Fruit fly (Drosophila melanogaster) whole organism, embryonic: ENCODE results near the gene alphaTub84D.

Experiments used
- Abd-B ChIP-seq: fragments of 200-800 bp; sonication (Bioruptor generic); optimal IDR thresholded peaks from 2 replicates; lab custom pipeline; 2018; ENCODE audit warnings: missing biosample characterization, mild to moderate bottlenecking, missing genetic modification characterization, moderate library complexity
- CG10366 ChIP-seq: fragments of 200-800 bp; sonication (Bioruptor generic); IDR thresholded peaks from 2 replicates; pipeline ENCODE4 v1.3.6; 2022; ENCODE audit warnings: missing biosample characterization, missing genetic modification characterization
- CG10431 ChIP-seq: fragments of 200-800 bp; sonication (Bioruptor generic); optimal IDR thresholded peaks from 3 replicates; lab custom pipeline; 2018; ENCODE audit warnings: missing biosample characterization, mild to moderate bottlenecking, missing genetic modification characterization
- CG10565 ChIP-seq: fragments of 200-800 bp; sonication (Bioruptor generic); optimal IDR thresholded peaks from 3 replicates; lab custom pipeline; 2016; ENCODE audit warnings: missing biosample characterization, mild to moderate bottlenecking, missing genetic modification characterization
- CG1233 ChIP-seq: fragments of 200-800 bp; sonication (Bioruptor generic); optimal IDR thresholded peaks from 4 replicates; lab custom pipeline; 2018; ENCODE audit warnings: missing biosample characterization, mild to moderate bottlenecking, missing genetic modification characterization
- CG12391 ChIP-seq: fragments of 200-800 bp; sonication (Bioruptor generic); optimal IDR thresholded peaks from 3 replicates; lab custom pipeline; 2018; ENCODE audit warnings: missing biosample characterization, mild to moderate bottlenecking, missing genetic modification characterization, moderate library complexity
- CG13775 ChIP-seq: fragments of 200-800 bp; sonication (Bioruptor generic); optimal IDR thresholded peaks from 3 replicates; lab custom pipeline; 2017; ENCODE audit warnings: missing biosample characterization, mild to moderate bottlenecking, missing genetic modification characterization
- CG15011 ChIP-seq: fragments of 200-800 bp; sonication (Bioruptor generic); optimal IDR thresholded peaks from 3 replicates; lab custom pipeline; 2018; ENCODE audit warnings: missing biosample characterization, mild to moderate bottlenecking, missing genetic modification characterization
- CG15696 ChIP-seq: fragments of 200-800 bp; sonication (Bioruptor generic); optimal IDR thresholded peaks from 2 replicates; lab custom pipeline; 2019; ENCODE audit warnings: missing biosample characterization, mild to moderate bottlenecking, missing genetic modification characterization, moderate library complexity
- CG17186 ChIP-seq: fragments of 200-800 bp; sonication (Bioruptor generic); optimal IDR thresholded peaks from 3 replicates; lab custom pipeline; 2017; ENCODE audit warnings: missing biosample characterization, missing genetic modification reagents, missing genetic modification characterization
- CG17328 ChIP-seq: fragments of 200-800 bp; sonication (Bioruptor generic); IDR thresholded peaks from 2 replicates; pipeline ENCODE4 v1.3.6; 2022; ENCODE audit warnings: missing biosample characterization, missing genetic modification characterization
- CG17361 ChIP-seq: fragments of 200-800 bp; sonication (Bioruptor generic); IDR thresholded peaks from 3 replicates; pipeline ENCODE4 v1.3.6; 2022; ENCODE audit warnings: missing biosample characterization, missing genetic modification characterization
- CG18262 ChIP-seq: fragments of 200-800 bp; optimal IDR thresholded peaks from 3 replicates; lab custom pipeline; 2019; ENCODE audit warnings: missing biosample characterization, mild to moderate bottlenecking, missing genetic modification characterization, moderate library complexity
- CG18599 ChIP-seq: fragments of 200-800 bp; sonication (Bioruptor generic); optimal IDR thresholded peaks from 3 replicates; lab custom pipeline; 2017; ENCODE audit warnings: missing biosample characterization, missing genetic modification characterization, mild to moderate bottlenecking, moderate library complexity, missing genetic modification reagents
- CG18619 ChIP-seq: fragments of 200-800 bp; sonication (Bioruptor generic); optimal IDR thresholded peaks from 3 replicates; lab custom pipeline; 2017; ENCODE audit warnings: missing biosample characterization, mild to moderate bottlenecking, missing genetic modification characterization
- CG18764 ChIP-seq: fragments of 200-800 bp; sonication (Bioruptor generic); optimal IDR thresholded peaks from 3 replicates; lab custom pipeline; 2016; ENCODE audit warnings: missing biosample characterization, missing genetic modification characterization
- CG30403 ChIP-seq: fragments of 200-800 bp; sonication (Bioruptor generic); optimal IDR thresholded peaks from 3 replicates; lab custom pipeline; 2016; ENCODE audit warnings: missing biosample characterization, missing genetic modification characterization
- CG34376 ChIP-seq: fragments of 200-800 bp; sonication (Bioruptor generic); optimal IDR thresholded peaks from 2 replicates; lab custom pipeline; 2018; ENCODE audit warnings: missing biosample characterization, mild to moderate bottlenecking, missing genetic modification characterization
- CG4360 ChIP-seq: fragments of 200-800 bp; sonication (Bioruptor generic); IDR thresholded peaks from 2 replicates; pipeline ENCODE4 v1.3.6; 2022; ENCODE audit warnings: missing biosample characterization, missing genetic modification characterization
- CG4404 ChIP-seq: fragments of 200-800 bp; sonication (Bioruptor generic); IDR thresholded peaks from 2 replicates; pipeline ENCODE4 v1.3.6; 2022; ENCODE audit warnings: missing biosample characterization, missing genetic modification characterization
- CG4424 ChIP-seq: fragments of 200-800 bp; sonication (Bioruptor generic); optimal IDR thresholded peaks from 3 replicates; lab custom pipeline; 2016; ENCODE audit warnings: missing biosample characterization, missing genetic modification characterization
- CG4820 ChIP-seq: fragments of 200-800 bp; sonication (Bioruptor generic); optimal IDR thresholded peaks from 3 replicates; lab custom pipeline; 2016; ENCODE audit warnings: missing biosample characterization, missing genetic modification characterization
- CG5180 ChIP-seq: fragments of 200-800 bp; sonication (Bioruptor generic); optimal IDR thresholded peaks from 3 replicates; lab custom pipeline; 2017; ENCODE audit warnings: missing biosample characterization, missing genetic modification characterization, mild to moderate bottlenecking, moderate library complexity, missing genetic modification reagents
- CG6654 ChIP-seq: fragments of 200-800 bp; sonication (Bioruptor generic); optimal IDR thresholded peaks from 2 replicates; lab custom pipeline; 2017; ENCODE audit warnings: missing biosample characterization, mild to moderate bottlenecking, missing genetic modification characterization
- CG7987 ChIP-seq: fragments of 200-800 bp; sonication (Bioruptor generic); optimal IDR thresholded peaks from 2 replicates; lab custom pipeline; 2018; ENCODE audit warnings: missing biosample characterization, mild to moderate bottlenecking, missing genetic modification characterization, moderate library complexity
- CG9727 ChIP-seq: fragments of 200-800 bp; sonication (Bioruptor generic); optimal IDR thresholded peaks from 3 replicates; lab custom pipeline; 2017; ENCODE audit warnings: missing biosample characterization, mild to moderate bottlenecking, missing genetic modification characterization
- Deaf1 ChIP-seq: fragments of 200-800 bp; optimal IDR thresholded peaks from 3 replicates; lab custom pipeline; 2019; ENCODE audit warnings: missing biosample characterization, mild to moderate bottlenecking, missing genetic modification characterization, moderate library complexity
- Drgx ChIP-seq: fragments of 200-800 bp; sonication (Bioruptor generic); IDR thresholded peaks from 2 replicates; pipeline ENCODE4 v1.3.6; 2022; ENCODE audit warnings: missing biosample characterization, missing genetic modification characterization
- Fer2 ChIP-seq: fragments of 200-800 bp; sonication (Bioruptor generic); optimal IDR thresholded peaks from 2 replicates; lab custom pipeline; 2018; ENCODE audit warnings: missing biosample characterization, mild to moderate bottlenecking, missing genetic modification characterization, moderate library complexity
- H2.0 ChIP-seq: fragments of 200-800 bp; sonication (Bioruptor generic); IDR thresholded peaks from 2 replicates; pipeline ENCODE4 v1.3.6; 2022; ENCODE audit warnings: missing biosample characterization, missing genetic modification characterization
- HHEX ChIP-seq: fragments of 200-800 bp; sonication (Bioruptor generic); optimal IDR thresholded peaks from 3 replicates; lab custom pipeline; 2017; ENCODE audit warnings: missing biosample characterization, mild to moderate bottlenecking, missing genetic modification characterization, missing genetic modification reagents
- Hey ChIP-seq: fragments of 200-800 bp; sonication (Bioruptor generic); optimal IDR thresholded peaks from 3 replicates; lab custom pipeline; 2018; ENCODE audit warnings: missing biosample characterization, mild to moderate bottlenecking, missing genetic modification characterization
- Oli ChIP-seq: fragments of 200-800 bp; sonication (Bioruptor generic); optimal IDR thresholded peaks from 2 replicates; lab custom pipeline; 2018; ENCODE audit warnings: missing biosample characterization, mild to moderate bottlenecking, missing genetic modification characterization, moderate library complexity
- Rfx ChIP-seq: fragments of 200-800 bp; sonication (Bioruptor generic); IDR thresholded peaks from 2 replicates; pipeline ENCODE4 v1.3.6; 2022; ENCODE audit warnings: missing biosample characterization, missing genetic modification characterization
- Sin3A ChIP-seq: fragments of >200 bp; optimal IDR thresholded peaks from 2 replicates; lab custom pipeline; 2018
- YL-1 ChIP-seq: fragments of 200-800 bp; sonication (Bioruptor generic); optimal IDR thresholded peaks from 3 replicates; lab custom pipeline; 2017; ENCODE audit warnings: missing biosample characterization, mild to moderate bottlenecking, missing genetic modification characterization
- ac ChIP-seq: fragments of 200-800 bp; sonication (Bioruptor generic); optimal IDR thresholded peaks from 3 replicates; lab custom pipeline; 2017; ENCODE audit warnings: missing biosample characterization, mild to moderate bottlenecking, missing genetic modification characterization
- ato ChIP-seq: fragments of 200-800 bp; sonication (Bioruptor generic); IDR thresholded peaks from 2 replicates; pipeline ENCODE4 v1.3.6; 2022; ENCODE audit warnings: missing biosample characterization, missing genetic modification characterization; ENCODE audit not compliant: partially characterized antibody
- fd102C ChIP-seq: fragments of 200-800 bp; sonication (Bioruptor generic); optimal IDR thresholded peaks from 2 replicates; lab custom pipeline; 2018; ENCODE audit warnings: missing biosample characterization, mild to moderate bottlenecking, missing genetic modification characterization, moderate library complexity
- fd64A ChIP-seq: fragments of 200-800 bp; sonication (Bioruptor generic); optimal IDR thresholded peaks from 3 replicates; lab custom pipeline; 2018; ENCODE audit warnings: missing biosample characterization, mild to moderate bottlenecking, missing genetic modification characterization
- hb ChIP-seq: fragments of 200-800 bp; sonication (Bioruptor generic); IDR thresholded peaks from 3 replicates; pipeline ENCODE4 v1.3.6; 2022; ENCODE audit warnings: missing biosample characterization, missing genetic modification characterization; ENCODE audit not compliant: partially characterized antibody
- ken ChIP-seq: fragments of 200-800 bp; sonication (Bioruptor generic); IDR thresholded peaks from 3 replicates; pipeline ENCODE4 v1.3.6; 2022; ENCODE audit warnings: missing biosample characterization, missing genetic modification characterization
- mam ChIP-seq: fragments of 200-800 bp; sonication (Bioruptor generic); optimal IDR thresholded peaks from 3 replicates; lab custom pipeline; 2016; ENCODE audit warnings: missing biosample characterization, missing genetic modification characterization
- nerfin-2 ChIP-seq: fragments of 200-800 bp; sonication (Bioruptor generic); IDR thresholded peaks from 2 replicates; pipeline ENCODE4 v1.3.6; 2022; ENCODE audit warnings: missing biosample characterization, missing genetic modification characterization; ENCODE audit not compliant: partially characterized antibody
- pnt ChIP-seq: fragments of 200-800 bp; sonication (Bioruptor generic); optimal IDR thresholded peaks from 3 replicates; lab custom pipeline; 2016; ENCODE audit warnings: missing biosample characterization, missing genetic modification characterization
- repo ChIP-seq: fragments of 200-800 bp; sonication (Bioruptor generic); optimal IDR thresholded peaks from 2 replicates; lab custom pipeline; 2016; ENCODE audit warnings: missing biosample characterization, missing genetic modification characterization
- run ChIP-seq: fragments of 200-800 bp; sonication (Bioruptor generic); optimal IDR thresholded peaks from 3 replicates; lab custom pipeline; 2018; ENCODE audit warnings: missing biosample characterization, mild to moderate bottlenecking, missing genetic modification characterization
- scrt ChIP-seq: fragments of 200-800 bp; sonication (Bioruptor generic); optimal IDR thresholded peaks from 2 replicates; lab custom pipeline; 2018; ENCODE audit warnings: missing biosample characterization, mild to moderate bottlenecking, missing genetic modification characterization, moderate library complexity
- sens ChIP-seq: fragments of 200-800 bp; sonication (Bioruptor generic); peaks from one replicate; lab custom pipeline; 2016; ENCODE audit warnings: missing biosample characterization, missing genetic modification characterization
- sim ChIP-seq: fragments of 200-800 bp; sonication (Bioruptor generic); IDR thresholded peaks from 2 replicates; pipeline ENCODE4 v1.3.6; 2022; ENCODE audit warnings: missing biosample characterization, missing genetic modification characterization
- wor ChIP-seq: fragments of 200-800 bp; sonication (Bioruptor generic); IDR thresholded peaks from 2 replicates; pipeline ENCODE4 v1.3.6; 2022; ENCODE audit warnings: missing biosample characterization, missing genetic modification characterization

Gene alphaTub84D

DNA sequence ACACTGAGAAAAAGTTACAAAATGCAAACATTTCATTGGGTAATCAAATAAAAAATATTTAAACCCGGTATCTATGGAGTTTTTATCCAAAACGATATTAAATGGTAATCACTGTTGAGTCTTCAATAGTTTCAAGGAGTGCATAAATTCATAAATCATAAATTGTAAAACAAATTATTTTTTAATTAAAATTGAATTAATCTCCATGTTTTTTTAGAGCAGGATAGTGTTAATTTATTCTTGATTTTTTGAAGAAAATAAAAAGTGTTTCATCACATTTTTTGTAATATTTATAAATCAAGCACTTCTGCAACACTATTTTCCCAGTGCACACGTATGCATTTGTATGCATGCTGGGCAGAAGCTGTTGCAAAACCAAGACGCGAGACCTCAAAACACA is 39.7 kb upstream of the alphaTub84D start (continued):
- peak; percentile 62 for TF ChIP-seq CG4820 (GFP tag; lab: Kevin White, UChicago)
- TF ChIP-seq scrt (GFP tag; lab: Kevin White, UChicago) = peak; percentile 13
- TF ChIP-seq HHEX (GFP tag; lab: Kevin White, UChicago) = peak; percentile 43
- peak; percentile 70 for TF ChIP-seq CG30403 (GFP tag; lab: Kevin White, UChicago)
- no peak for TF ChIP-seq pnt (GFP tag; lab: Kevin White, UChicago)
- peak; percentile 40 for TF ChIP-seq CG18764 (GFP tag; lab: Kevin White, UChicago)
- peak; percentile 91 for TF ChIP-seq CG17361
- no peak for TF ChIP-seq YL-1 (GFP tag; lab: Kevin White, UChicago)
- no peak for TF ChIP-seq mam (GFP tag; lab: Kevin White, UChicago)
- no peak for TF ChIP-seq CG10431 (GFP tag; lab: Kevin White, UChicago)
- peak; percentile 27 for TF ChIP-seq CG6654 (GFP tag; lab: Kevin White, UChicago)
- TF ChIP-seq Deaf1 (tag; lab: Kevin White, UChicago) = no peak
- TF ChIP-seq CG5180 (GFP tag; lab: Kevin White, UChicago) = peak; percentile 47
- TF ChIP-seq fd64A (GFP tag; lab: Kevin White, UChicago) = no peak
- no peak for TF ChIP-seq Hey
- no peak for TF ChIP-seq Sin3A (lab: Kevin White, UChicago)
- TF ChIP-seq CG17328 (GFP tag; lab: Robert Waterston, UW) = peak; percentile 19; the same call in 1 of the 2 replicates
- peak; percentile 67 for TF ChIP-seq CG4424 (GFP tag; lab: Kevin White, UChicago)
- TF ChIP-seq repo (GFP tag; lab: Kevin White, UChicago) = no peak
- TF ChIP-seq Drgx (GFP tag; lab: Robert Waterston, UW) = peak; percentile 51
- peak; percentile 74 for TF ChIP-seq Abd-B (GFP tag; lab: Kevin White, UChicago)
- TF ChIP-seq sim (GFP tag; lab: Robert Waterston, UW) = no peak
- no peak for TF ChIP-seq CG4360 (GFP tag; lab: Robert Waterston, UW)
- no peak for TF ChIP-seq CG10565 (GFP tag; lab: Kevin White, UChicago)
- TF ChIP-seq CG4404 (GFP tag; lab: Robert Waterston, UW) = no peak
- peak; percentile 35 for TF ChIP-seq run (tag; lab: Kevin White, UChicago)
- TF ChIP-seq CG9727 (GFP tag; lab: Kevin White, UChicago) = peak; percentile 39
- TF ChIP-seq ato (GFP tag; lab: Robert Waterston, UW) = no peak
- no peak for TF ChIP-seq hb (GFP tag; lab: Robert Waterston, UW)
- no peak for TF ChIP-seq CG34376 (GFP tag; lab: Kevin White, UChicago)
- TF ChIP-seq wor = peak; percentile 46; the same call in 1 of the 2 replicates
- TF ChIP-seq CG12391 (tag; lab: Kevin White, UChicago) = no peak
- TF ChIP-seq CG7987 (GFP tag; lab: Kevin White, UChicago) = no peak
- peak; percentile 24; the same call in 1 of the 2 replicates for TF ChIP-seq H2.0 (GFP tag; lab: Robert Waterston, UW)
- TF ChIP-seq CG10366 (GFP tag; lab: Robert Waterston, UW) = peak; percentile 49; the same call in 1 of the 2 replicates
- TF ChIP-seq CG18262 (tag; lab: Kevin White, UChicago) = peak; percentile 80
- TF ChIP-seq CG18599 (GFP tag; lab: Kevin White, UChicago) = peak; percentile 36
- TF ChIP-seq nerfin-2 (GFP tag; lab: Robert Waterston, UW) = no peak
- peak; percentile 1 for TF ChIP-seq CG15011 (GFP tag; lab: Kevin White, UChicago)
- TF ChIP-seq CG18619 (GFP tag; lab: Kevin White, UChicago) = peak; percentile 21
- TF ChIP-seq ac (GFP tag; lab: Kevin White, UChicago) = no peak
- TF ChIP-seq CG17186 (GFP tag; lab: Kevin White, UChicago) = no peak
- peak; percentile 80 for TF ChIP-seq Oli
- peak; percentile 69 for TF ChIP-seq sens
- TF ChIP-seq CG1233 = peak; percentile 61
- TF ChIP-seq Rfx (GFP tag; lab: Robert Waterston, UW) = peak; percentile 17; the same call in 1 of the 2 replicates
- TF ChIP-seq CG15696 = no peak
- peak; percentile 53 for TF ChIP-seq CG13775 (GFP tag; lab: Kevin White, UChicago)
- TF ChIP-seq fd102C = no peak
- TF ChIP-seq Fer2 (tag; lab: Kevin White, UChicago) = peak; percentile 17
- TF ChIP-seq ken (GFP tag; lab: Robert Waterston, UW) = no peak
